Worm (Caenorhabditis elegans): Measurements from ENCODE around the gene rpn-9.

Gene rpn-9

ce11 chrII:11285282-11285933 lies 46.7 kb upstream of the rpn-9 start:
- TF ChIP-seq zip-5 (tag; optimal IDR thresholded peaks at IDR 0.05) = no peak
- no peak for TF ChIP-seq C38D4.7 (GFP tag; optimal IDR thresholded peaks at IDR 0.05)
- TF ChIP-seq elt-2 (tag; optimal IDR thresholded peaks at IDR 0.05) = peak; percentile 36
- TF ChIP-seq pqm-1 (tag; optimal IDR thresholded peaks at IDR 0.05) = no peak
- peak; percentile 59 for TF ChIP-seq tbx-2 (tag; optimal IDR thresholded peaks at IDR 0.05)

- TF ChIP-seq ceh-48 (tag; optimal IDR thresholded peaks at IDR 0.05) (no peak), madf-2 (tag; optimal IDR thresholded peaks at IDR 0.05) (no peak), sdc-2 (tag; optimal IDR thresholded peaks at IDR 0.05) (no peak), rnt-1 (tag; optimal IDR thresholded peaks at IDR 0.05) (no peak), fax-1 (tag; optimal IDR thresholded peaks at IDR 0.05) (no peak), hlh-15 (tag; optimal IDR thresholded peaks at IDR 0.05) (no peak), pha-4 (tag; optimal IDR thresholded peaks at IDR 0.05) (no peak), pax-1 (tag; optimal IDR thresholded peaks at IDR 0.05) (no peak), ceh-18 (tag; optimal IDR thresholded peaks at IDR 0.05) (no peak), hlh-13 (GFP tag; optimal IDR thresholded peaks at IDR 0.05) (no peak), ets-4 (tag; optimal IDR thresholded peaks at IDR 0.05) (no peak), lim-6 (tag; optimal IDR thresholded peaks at IDR 0.05) (no peak), ceh-2 (tag; optimal IDR thresholded peaks at IDR 0.05) (no peak), syd-9 (tag; optimal IDR thresholded peaks at IDR 0.05) (no peak), ahr-1 (tag; optimal IDR thresholded peaks at IDR 0.05) (no peak), mec-3 (tag; optimal IDR thresholded peaks at IDR 0.05; ENCODE audit: borderline replicate concordance) (no peak), ceh-22 (tag; optimal IDR thresholded peaks at IDR 0.05) (no peak)
Measured at ce11 chrII:11284701-11285100, 46.0 kb upstream of the rpn-9 start.

- TF ChIP-seq nhr-232 (tag; optimal IDR thresholded peaks at IDR 0.05) = no peak
Measured at ce11 chrII:11283803-11284202, 45.1 kb upstream of the rpn-9 start.

ce11 chrII:11283013-11283412 lies 44.3 kb upstream of the rpn-9 start:
- TF ChIP-seq dmd-4 (tag; optimal IDR thresholded peaks at IDR 0.05; ENCODE audit: borderline replicate concordance) (no peak), tbx-2 (tag; optimal IDR thresholded peaks at IDR 0.05) (peak; percentile 6), unc-55 (GFP tag; optimal IDR thresholded peaks at IDR 0.05) (peak; percentile 28)

- TF ChIP-seq gmeb-2 (tag; optimal IDR thresholded peaks at IDR 0.05) (no peak), ceh-14 (tag; optimal IDR thresholded peaks at IDR 0.05) (no peak)
Measured at ce11 chrII:11281666-11282065, 42.9 kb upstream of the rpn-9 start, which contains the start of gene unc-130. unc-130 (plus strand) TSS chrII:11281966.

ce11 chrII:11281177-11281576 lies 42.5 kb upstream of the rpn-9 start:
- TF ChIP-seq npax-4 (tag; optimal IDR thresholded peaks at IDR 0.05) (no peak), zip-5 (tag; optimal IDR thresholded peaks at IDR 0.05) (no peak), sox-2 (GFP tag; IDR thresholded peaks at IDR 0.05) (no peak), tbx-7 (tag; optimal IDR thresholded peaks at IDR 0.05) (no peak), ceh-45 (GFP tag; IDR thresholded peaks at IDR 0.05) (no peak), rnt-1 (tag; optimal IDR thresholded peaks at IDR 0.05) (no peak), hlh-15 (tag; optimal IDR thresholded peaks at IDR 0.05) (no peak), T23F11.4 (GFP tag; optimal IDR thresholded peaks at IDR 0.05) (no peak), ceh-2 (tag; optimal IDR thresholded peaks at IDR 0.05) (no peak), odd-2 (tag; optimal IDR thresholded peaks at IDR 0.05) (no peak), elt-2 (tag; optimal IDR thresholded peaks at IDR 0.05) (no peak)
